Worm (Caenorhabditis elegans): ENCODE results near the gene ergi-2.

The ergi-2 gene

ce11 chrX:15040552-15041080 lies 33.5 kb upstream of the ergi-2 start, which contains the start of gene C18B12.4 (continued):
- TF ChIP-seq gmeb-2 (tag; optimal IDR thresholded peaks at IDR 0.05) (no peak), T23F11.4 (GFP tag; optimal IDR thresholded peaks at IDR 0.05) (no peak), ceh-34 (tag; optimal IDR thresholded peaks at IDR 0.05) (peak; percentile 78), pha-2 (tag; optimal IDR thresholded peaks at IDR 0.05) (no peak)

- TF ChIP-seq hlh-15 (tag; optimal IDR thresholded peaks at IDR 0.05) (no peak), ets-4 (tag; optimal IDR thresholded peaks at IDR 0.05) (no peak), ahr-1 (tag; optimal IDR thresholded peaks at IDR 0.05) (no peak), mec-3 (tag; optimal IDR thresholded peaks at IDR 0.05; ENCODE audit: borderline replicate concordance) (no peak), sox-4 (tag; optimal IDR thresholded peaks at IDR 0.05) (no peak), sox-2 (GFP tag; IDR thresholded peaks at IDR 0.05) (no peak), ama-1 (optimal IDR thresholded peaks at IDR 0.05) (no peak), hlh-6 (tag; optimal IDR thresholded peaks at IDR 0.05) (no peak), fkh-6 (tag; optimal IDR thresholded peaks at IDR 0.05) (no peak), hlh-13 (GFP tag; optimal IDR thresholded peaks at IDR 0.05) (no peak), ceh-31 (tag; optimal IDR thresholded peaks at IDR 0.05) (no peak), tbx-7 (tag; optimal IDR thresholded peaks at IDR 0.05) (no peak), K09A11.1 (tag; optimal IDR thresholded peaks at IDR 0.05; ENCODE audit: insufficient read depth) (no peak), pat-9 (tag; optimal IDR thresholded peaks at IDR 0.05) (no peak), dmd-4 (tag; optimal IDR thresholded peaks at IDR 0.05; ENCODE audit: borderline replicate concordance) (no peak), T23F11.4 (GFP tag; optimal IDR thresholded peaks at IDR 0.05) (no peak), nhr-232 (tag; optimal IDR thresholded peaks at IDR 0.05) (no peak), unc-42 (tag; optimal IDR thresholded peaks at IDR 0.05) (no peak), elt-2 (tag; optimal IDR thresholded peaks at IDR 0.05) (no peak), odd-2 (tag; optimal IDR thresholded peaks at IDR 0.05) (no peak)
These were observed 32.6 kb upstream of the ergi-2 start for ce11 chrX:15039696-15040212.

ce11 chrX:15039029-15039695 lies 32.1 kb upstream of the ergi-2 start:
- TF ChIP-seq hlh-13 (GFP tag; optimal IDR thresholded peaks at IDR 0.05), result no peak
- TF ChIP-seq ceh-2 (tag; optimal IDR thresholded peaks at IDR 0.05), result no peak
- TF ChIP-seq nhr-11 (tag; optimal IDR thresholded peaks at IDR 0.05), result no peak
- no peak for TF ChIP-seq gmeb-2 (tag; optimal IDR thresholded peaks at IDR 0.05)
- TF ChIP-seq hlh-30 (tag; optimal IDR thresholded peaks at IDR 0.05; ENCODE audit: insufficient read depth), result no peak
- TF ChIP-seq sox-4 (tag; optimal IDR thresholded peaks at IDR 0.05), result no peak
- no peak for TF ChIP-seq odd-2 (tag; optimal IDR thresholded peaks at IDR 0.05)
- no peak for TF ChIP-seq pax-1 (tag; optimal IDR thresholded peaks at IDR 0.05)
- no peak for TF ChIP-seq pha-4 (tag; optimal IDR thresholded peaks at IDR 0.05)
- TF ChIP-seq hlh-8 (tag; optimal IDR thresholded peaks at IDR 0.05), result no peak
- TF ChIP-seq pqm-1 (tag; optimal IDR thresholded peaks at IDR 0.05), result no peak
- no peak for TF ChIP-seq ceh-34 (tag; optimal IDR thresholded peaks at IDR 0.05)
- no peak for TF ChIP-seq pha-2 (tag; optimal IDR thresholded peaks at IDR 0.05)
- no peak for TF ChIP-seq syd-9 (tag; optimal IDR thresholded peaks at IDR 0.05)
- TF ChIP-seq ceh-6 (GFP tag; optimal IDR thresholded peaks at IDR 0.05), result no peak
- TF ChIP-seq nfya-1 (tag; optimal IDR thresholded peaks at IDR 0.05), result no peak
- no peak for TF ChIP-seq mec-3 (tag; optimal IDR thresholded peaks at IDR 0.05; ENCODE audit: borderline replicate concordance)
- TF ChIP-seq ama-1 (optimal IDR thresholded peaks at IDR 0.05), result no peak
- no peak for TF ChIP-seq sox-2 (GFP tag; IDR thresholded peaks at IDR 0.05)
- no peak for TF ChIP-seq che-1 (tag; optimal IDR thresholded peaks at IDR 0.05)

ce11 chrX:15036287-15036686 lies 29.2 kb upstream of the ergi-2 start:
- TF ChIP-seq madf-2 (tag; optimal IDR thresholded peaks at IDR 0.05) (no peak), elt-4 (tag; optimal IDR thresholded peaks at IDR 0.05) (no peak), nhr-232 (tag; optimal IDR thresholded peaks at IDR 0.05) (no peak), hlh-8 (tag; optimal IDR thresholded peaks at IDR 0.05) (no peak), pat-9 (tag; optimal IDR thresholded peaks at IDR 0.05) (no peak), nhr-11 (tag; optimal IDR thresholded peaks at IDR 0.05) (no peak), ceh-19 (GFP tag; optimal IDR thresholded peaks at IDR 0.05) (no peak), ceh-45 (GFP tag; IDR thresholded peaks at IDR 0.05) (no peak), tbx-2 (tag; optimal IDR thresholded peaks at IDR 0.05) (no peak), pag-3 (tag; optimal IDR thresholded peaks at IDR 0.05; ENCODE audit: borderline replicate concordance) (no peak), nfya-1 (tag; optimal IDR thresholded peaks at IDR 0.05) (no peak), tbx-7 (tag; optimal IDR thresholded peaks at IDR 0.05) (no peak), ahr-1 (tag; optimal IDR thresholded peaks at IDR 0.05) (no peak), sdc-2 (tag; optimal IDR thresholded peaks at IDR 0.05) (no peak), fax-1 (tag; optimal IDR thresholded peaks at IDR 0.05) (no peak), odd-2 (tag; optimal IDR thresholded peaks at IDR 0.05) (no peak)

All from whole organism, late embryonic.